Worm (Caenorhabditis elegans): Measurements from ENCODE around the gene Y53F4B.9.

Y53F4B.9 gene

ce11 chrII:15004538-15004937 is 5.7 kb downstream of the Y53F4B.9 start (continued):
- no peak for TF ChIP-seq somi-1 (GFP tag; optimal IDR thresholded peaks at IDR 0.05)
- no peak for TF ChIP-seq ama-1 (optimal IDR thresholded peaks at IDR 0.05)
- peak in 1 of 2 experiments; percentile 79 for TF ChIP-seq ama-1 (GFP tag; optimal IDR thresholded peaks at IDR 0.05)
- TF ChIP-seq lsy-27 (tag; optimal IDR thresholded peaks at IDR 0.05; ENCODE audit: borderline replicate concordance, insufficient read depth), result no peak
- TF ChIP-seq athp-1 (tag; optimal IDR thresholded peaks at IDR 0.05), result peak; percentile 76
- TF ChIP-seq F57A8.1 (GFP tag; optimal IDR thresholded peaks at IDR 0.05), result no peak
- TF ChIP-seq lin-40 (tag; optimal IDR thresholded peaks at IDR 0.05), result no peak
- TF ChIP-seq madf-6 (GFP tag; IDR thresholded peaks at IDR 0.05), result peak; percentile 82
- TF ChIP-seq ztf-3 (GFP tag; optimal IDR thresholded peaks at IDR 0.05), result no peak
- TF ChIP-seq nhr-80 (tag; optimal IDR thresholded peaks at IDR 0.05), result no peak
- peak; percentile 48 for TF ChIP-seq him-1 (tag; optimal IDR thresholded peaks at IDR 0.05)
- peak; percentile 4 for TF ChIP-seq tlf-1 (GFP tag; optimal IDR thresholded peaks at IDR 0.05)
- 0 out of 2 replicates have a peak, but pooled peaks have one; percentile 25 for TF ChIP-seq bed-1 (GFP tag; IDR thresholded peaks at IDR 0.05)
- no peak for TF ChIP-seq cebp-1 (GFP tag; IDR thresholded peaks at IDR 0.05)
- TF ChIP-seq cebp-1 (tag; optimal IDR thresholded peaks at IDR 0.05), result no peak
- peak; percentile 16 for TF ChIP-seq dpff-1 (tag; optimal IDR thresholded peaks at IDR 0.05)
- no peak for TF ChIP-seq nfya-1 (tag; optimal IDR thresholded peaks at IDR 0.05; ENCODE audit: borderline replicate concordance, insufficient read depth)
- no peak for TF ChIP-seq pha-4 (tag; optimal IDR thresholded peaks at IDR 0.05)
- TF ChIP-seq lin-26 (GFP tag; IDR thresholded peaks at IDR 0.05), result peak; percentile 72
- no peak for TF ChIP-seq F37B4.10 (GFP tag; IDR thresholded peaks at IDR 0.05)
- peak; percentile 64 for TF ChIP-seq F33H1.4 (GFP tag; IDR thresholded peaks at IDR 0.05)
- TF ChIP-seq nfya-2 (GFP tag; IDR thresholded peaks at IDR 0.05), result peak; percentile 80; the same call in 1 of the 2 replicates
- peak; percentile 8 for TF ChIP-seq snpc-1.1 (tag; optimal IDR thresholded peaks at IDR 0.05; ENCODE audit: insufficient read depth)
- peak; percentile 20 for TF ChIP-seq snpc-3.4 (tag; optimal IDR thresholded peaks at IDR 0.05)
- peak; percentile 51 for TF ChIP-seq die-1 (tag; optimal IDR thresholded peaks at IDR 0.05)
- no peak for TF ChIP-seq madf-10 (tag; optimal IDR thresholded peaks at IDR 0.05)
- TF ChIP-seq hlh-12 (tag; optimal IDR thresholded peaks at IDR 0.05), result no peak
- TF ChIP-seq snpc-4 (GFP tag; optimal IDR thresholded peaks at IDR 0.05), result no peak
- peak in 2 of 4 experiments; percentile 8 to 39 for TF ChIP-seq snpc-4 (tag; optimal IDR thresholded peaks at IDR 0.05)
- TF ChIP-seq let-607 (tag; optimal IDR thresholded peaks at IDR 0.05), result no peak
- TF ChIP-seq rcor-1 (GFP tag; IDR thresholded peaks at IDR 0.05), result 0 out of 2 replicates have a peak, but pooled peaks have one; percentile 32
- peak; percentile 80; the same call in 1 of the 2 replicates for TF ChIP-seq aptf-3 (GFP tag; IDR thresholded peaks at IDR 0.05)
- no peak for TF ChIP-seq nhr-179 (tag; optimal IDR thresholded peaks at IDR 0.05)
- TF ChIP-seq hlh-26 (GFP tag; conservative IDR thresholded peaks at IDR 0.05), result no peak
- TF ChIP-seq F57C9.4 (tag; optimal IDR thresholded peaks at IDR 0.05), result no peak
- peak; percentile 54 for TF ChIP-seq attf-6 (GFP tag; IDR thresholded peaks at IDR 0.05)
- no peak for TF ChIP-seq ets-4 (GFP tag; optimal IDR thresholded peaks at IDR 0.05)
- TF ChIP-seq ztf-28 (GFP tag; IDR thresholded peaks at IDR 0.05), result no peak
- peak; percentile 87 for TF ChIP-seq hsf-1 (GFP tag; IDR thresholded peaks at IDR 0.05)
- no peak for TF ChIP-seq gei-17 (GFP tag; optimal IDR thresholded peaks at IDR 0.05)
- no peak for TF ChIP-seq B0261.1 (tag; optimal IDR thresholded peaks at IDR 0.05)
- no peak for TF ChIP-seq rec-8 (tag; optimal IDR thresholded peaks at IDR 0.05)
- TF ChIP-seq madf-8 (GFP tag; conservative IDR thresholded peaks at IDR 0.05), result peak; percentile 19; the same call in 1 of the 2 replicates
- TF ChIP-seq hmg-20 (GFP tag; IDR thresholded peaks at IDR 0.05), result no peak
- TF ChIP-seq ceh-58 (GFP tag; IDR thresholded peaks at IDR 0.05), result peak; percentile 87; the same call in 1 of the 2 replicates
- TF ChIP-seq tbp1 (GFP tag; optimal IDR thresholded peaks at IDR 0.05), result peak; percentile 49
- TF ChIP-seq hrde-1 (tag; optimal IDR thresholded peaks at IDR 0.05; ENCODE audit: borderline replicate concordance), result peak; percentile 93
- TF ChIP-seq ztf-22 (GFP tag; optimal IDR thresholded peaks at IDR 0.05), result no peak
